Worm (Caenorhabditis elegans) whole organism, young adult: ENCODE data around the gene srab-7.

Experiments
- B0261.1 ChIP-seq: sonication (generic microtip); optimal IDR thresholded peaks from 2 replicates; lab custom pipeline; 2016; ENCODE audit warnings: mild to moderate bottlenecking, missing genetic modification characterization, moderate library complexity, missing compliant biosample characterization
- D2030.7 ChIP-seq: fragments of 200-800 bp; sonication (Bioruptor generic); IDR thresholded peaks from 2 replicates; pipeline ENCODE4 v1.3.6; 2022; ENCODE audit warnings: missing genetic modification reagents, missing genetic modification characterization, missing compliant biosample characterization
- F49E8.2 ChIP-seq: sonication (generic microtip); optimal IDR thresholded peaks from 3 replicates; lab custom pipeline; 2017; ENCODE audit warnings: missing genetic modification characterization, mild to moderate bottlenecking, missing compliant biosample characterization, antibody characterized with exemption, moderate library complexity; ENCODE audit not compliant: insufficient read depth
- F55B11.4 ChIP-seq: sonication (generic microtip); optimal IDR thresholded peaks from 2 replicates; lab custom pipeline; 2016; ENCODE audit warnings: missing compliant biosample characterization, missing genetic modification characterization, borderline replicate concordance; ENCODE audit not compliant: insufficient read depth
- ama-1 ChIP-seq, 3 experiments: fragments of 150-350 bp in 1 of 3; sonication (generic microtip) in 2 of 3; optimal IDR thresholded peaks; 2 replicates each; lab custom pipeline; 2014 to 2018; ENCODE audit warnings: missing biosample characterization in 2 of 3, missing genetic modification characterization in 2 of 3, missing genetic modification reagents in 2 of 3
- ceh-91 ChIP-seq: fragments of 200-800 bp; sonication (Bioruptor generic); IDR thresholded peaks from 2 replicates; pipeline ENCODE4 v1.3.6; 2022; ENCODE audit warnings: missing genetic modification reagents, missing genetic modification characterization, missing compliant biosample characterization
- dpff-1 ChIP-seq: sonication (generic microtip); optimal IDR thresholded peaks from 2 replicates; lab custom pipeline; 2017; ENCODE audit warnings: mild to moderate bottlenecking, missing genetic modification characterization, missing compliant biosample characterization
- lin-26 ChIP-seq: fragments of 200-800 bp; sonication (Bioruptor generic); IDR thresholded peaks from 2 replicates; pipeline ENCODE4 v1.3.6; 2022; ENCODE audit warnings: missing genetic modification reagents, missing genetic modification characterization, missing compliant biosample characterization
- mxl-1 ChIP-seq: sonication (generic microtip); optimal IDR thresholded peaks from 2 replicates; lab custom pipeline; 2016; ENCODE audit warnings: missing genetic modification characterization, missing compliant biosample characterization
- repo-1 ChIP-seq: sonication (generic microtip); optimal IDR thresholded peaks from 2 replicates; lab custom pipeline; 2017; ENCODE audit warnings: mild to moderate bottlenecking, missing genetic modification characterization, missing compliant biosample characterization
- snpc-4 ChIP-seq, 5 experiments: fragments of 150-350 bp in 1 of 5; sonication (generic microtip) in 4 of 5; optimal IDR thresholded peaks; 2 replicates each; lab custom pipeline; 2014 to 2018; ENCODE audit warnings: missing genetic modification characterization in 5 of 5, missing biosample characterization in 3 of 5, antibody characterized with exemption in 2 of 5, mild to moderate bottlenecking in 2 of 5, missing compliant biosample characterization in 2 of 5, missing genotype in 2 of 5, moderate library complexity in 2 of 5, missing genetic modification reagents in 1 of 5
- somi-1 ChIP-seq: fragments of 200-800 bp; sonication (Bioruptor generic); optimal IDR thresholded peaks from 2 replicates; lab custom pipeline; 2018; ENCODE audit warnings: mild to moderate bottlenecking, missing genetic modification characterization, missing compliant biosample characterization
- unc-130 ChIP-seq: sonication (generic microtip); optimal IDR thresholded peaks from 2 replicates; lab custom pipeline; 2016; ENCODE audit warnings: missing genetic modification reagents, missing genetic modification characterization, missing compliant biosample characterization
- zfh-2 ChIP-seq: fragments of 200-800 bp; sonication (Bioruptor generic); conservative IDR thresholded peaks from 2 replicates; pipeline ENCODE4 v1.3.6; 2022; ENCODE audit warnings: missing genetic modification reagents, missing genetic modification characterization, missing compliant biosample characterization

DNA sequence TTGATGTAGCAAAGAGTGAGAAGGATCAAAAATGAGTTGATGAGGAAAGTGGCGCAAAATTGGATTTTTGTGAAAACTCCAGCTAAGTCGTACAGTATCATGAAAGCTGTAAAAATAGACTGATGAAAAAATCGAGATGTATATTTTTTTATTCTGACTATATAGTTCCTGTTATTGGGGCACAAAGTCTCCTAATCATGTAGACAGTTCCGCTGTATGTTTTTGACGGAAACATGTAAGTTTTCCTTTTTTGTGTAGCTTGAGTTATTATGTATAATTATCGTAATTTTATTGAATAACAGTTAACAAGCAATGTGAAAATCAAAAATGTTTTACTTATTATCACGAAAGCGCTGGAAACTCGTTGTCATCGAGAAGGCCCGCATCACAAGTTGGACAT is 47.5 kb downstream of the srab-7 start, which contains the start of gene str-68:
- TF ChIP-seq zfh-2 (GFP tag; lab: Robert Waterston, UW): no peak
- no peak for TF ChIP-seq somi-1
- no peak for TF ChIP-seq D2030.7
- TF ChIP-seq unc-130 (GFP tag; lab: Kevin White, UChicago): no peak
- no peak for TF ChIP-seq F55B11.4
- TF ChIP-seq lin-26 (GFP tag; lab: Robert Waterston, UW): no peak
- TF ChIP-seq ceh-91 (GFP tag; lab: Robert Waterston, UW): no peak
- TF ChIP-seq mxl-1 (tag; lab: Kevin White, UChicago): no peak
- no peak for TF ChIP-seq F49E8.2 (tag; lab: Kevin White, UChicago)
- TF ChIP-seq snpc-4 (GFP tag; optimal IDR thresholded peaks at IDR 0.05; lab: Kevin White, UChicago): no peak
- no peak for TF ChIP-seq snpc-4 (tag; optimal IDR thresholded peaks at IDR 0.05; lab: Kevin White, UChicago)
- TF ChIP-seq ama-1 (optimal IDR thresholded peaks at IDR 0.05; lab: Kevin White, UChicago): no peak
- TF ChIP-seq ama-1 (GFP tag; optimal IDR thresholded peaks at IDR 0.05; lab: Kevin White, UChicago): no peak
- TF ChIP-seq B0261.1 (tag; lab: Kevin White, UChicago): no peak
- no peak for TF ChIP-seq repo-1 (tag; lab: Kevin White, UChicago)
- TF ChIP-seq dpff-1 (tag; lab: Kevin White, UChicago): no peak
